Worm (Caenorhabditis elegans) whole organism, young adult: Measurements from ENCODE around the gene C50D2.2.

Experiments
- B0261.1 ChIP-seq: sonication (generic microtip); optimal IDR thresholded peaks from 2 replicates; lab custom pipeline; 2016; ENCODE audit warnings: mild to moderate bottlenecking, missing genetic modification characterization, moderate library complexity, missing compliant biosample characterization
- B0336.3 ChIP-seq: fragments of 200-800 bp; sonication (Bioruptor generic); IDR thresholded peaks from 2 replicates; pipeline ENCODE4 v1.3.6; 2022; ENCODE audit warnings: missing genetic modification characterization, missing compliant biosample characterization
- F23B12.7 ChIP-seq: sonication (generic microtip); optimal IDR thresholded peaks from 2 replicates; lab custom pipeline; 2017; ENCODE audit warnings: missing genetic modification characterization, mild to moderate bottlenecking, missing compliant biosample characterization, antibody characterized with exemption, moderate library complexity; ENCODE audit not compliant: insufficient read depth
- F57C9.4 ChIP-seq: sonication (generic microtip); optimal IDR thresholded peaks from 2 replicates; lab custom pipeline; 2017; ENCODE audit warnings: mild to moderate bottlenecking, missing genetic modification characterization, missing compliant biosample characterization
- T07F8.4 ChIP-seq: sonication (generic microtip); optimal IDR thresholded peaks from 2 replicates; lab custom pipeline; 2016; ENCODE audit warnings: mild to moderate bottlenecking, missing genetic modification characterization, moderate library complexity, missing compliant biosample characterization
- Y53G8AR.9 ChIP-seq: fragments of 200-800 bp; sonication (Bioruptor generic); conservative IDR thresholded peaks from 2 replicates; pipeline ENCODE4 v1.3.6; 2022; ENCODE audit warnings: missing genetic modification reagents, missing genetic modification characterization, missing compliant biosample characterization
- Y67H2A.10 ChIP-seq: fragments of 200-800 bp; sonication (Bioruptor generic); conservative IDR thresholded peaks from 2 replicates; pipeline ENCODE4 v1.3.6; 2022; ENCODE audit warnings: missing genetic modification reagents, missing genetic modification characterization, missing compliant biosample characterization
- atf-7 ChIP-seq: sonication (generic microtip); optimal IDR thresholded peaks from 2 replicates; lab custom pipeline; 2017; ENCODE audit warnings: mild to moderate bottlenecking, missing genetic modification characterization, missing compliant biosample characterization
- attf-5 ChIP-seq: fragments of 200-800 bp; sonication (Bioruptor generic); optimal IDR thresholded peaks from 2 replicates; lab custom pipeline; 2018; ENCODE audit warnings: mild to moderate bottlenecking, missing genetic modification characterization, missing compliant biosample characterization
- ccch-3 ChIP-seq: fragments of 200-800 bp; sonication (Bioruptor generic); optimal IDR thresholded peaks from 2 replicates; lab custom pipeline; 2018; ENCODE audit warnings: mild to moderate bottlenecking, missing genetic modification characterization, missing compliant biosample characterization
- ceh-100 ChIP-seq: fragments of 200-800 bp; sonication (Bioruptor generic); IDR thresholded peaks from 2 replicates; pipeline ENCODE4 v1.3.6; 2022; ENCODE audit warnings: missing genetic modification reagents, missing genetic modification characterization, missing compliant biosample characterization
- ceh-58 ChIP-seq: fragments of 200-800 bp; sonication (Bioruptor generic); IDR thresholded peaks from 2 replicates; pipeline ENCODE4 v1.3.6; 2022; ENCODE audit warnings: missing genetic modification characterization, missing compliant biosample characterization
- egl-44 ChIP-seq: fragments of 200-800 bp; sonication (Bioruptor generic); IDR thresholded peaks from 2 replicates; pipeline ENCODE4 v1.3.6; 2022; ENCODE audit warnings: missing genetic modification reagents, missing genetic modification characterization, missing compliant biosample characterization
- egrh-3 ChIP-seq: fragments of 200-800 bp; sonication (Bioruptor generic); IDR thresholded peaks from 2 replicates; pipeline ENCODE4 v1.3.6; 2022; ENCODE audit warnings: missing genetic modification reagents, missing genetic modification characterization, missing compliant biosample characterization
- him-1 ChIP-seq: sonication (generic microtip); optimal IDR thresholded peaks from 2 replicates; lab custom pipeline; 2016; ENCODE audit warnings: missing genotype, missing genetic modification reagents, missing genetic modification characterization, missing compliant biosample characterization
- lin-26 ChIP-seq: fragments of 200-800 bp; sonication (Bioruptor generic); IDR thresholded peaks from 2 replicates; pipeline ENCODE4 v1.3.6; 2022; ENCODE audit warnings: missing genetic modification reagents, missing genetic modification characterization, missing compliant biosample characterization
- lin-35 ChIP-seq, 3 experiments: fragments of 150-350 bp in 2 of 3; sonication (generic microtip) in 1 of 3; optimal IDR thresholded peaks; 2 replicates each; lab custom pipeline; 2014 to 2018; ENCODE audit warnings: missing biosample characterization in 3 of 3, missing genetic modification characterization in 3 of 3, missing genetic modification reagents in 3 of 3
- lin-40 ChIP-seq: sonication (generic microtip); optimal IDR thresholded peaks from 2 replicates; lab custom pipeline; 2016; ENCODE audit warnings: missing genetic modification characterization, mild to moderate bottlenecking, missing compliant biosample characterization, missing genotype, missing genetic modification reagents
- lin-54 ChIP-seq: fragments of 200-800 bp; sonication (Bioruptor generic); optimal IDR thresholded peaks from 2 replicates; lab custom pipeline; 2018; ENCODE audit warnings: mild to moderate bottlenecking, missing genetic modification characterization, missing compliant biosample characterization
- lir-1 ChIP-seq: fragments of 200-800 bp; sonication (Bioruptor generic); conservative IDR thresholded peaks from 2 replicates; pipeline ENCODE4 v1.3.6; 2022; ENCODE audit warnings: missing genetic modification reagents, missing genetic modification characterization, missing compliant biosample characterization
- lsl-1 ChIP-seq: fragments of 200-800 bp; sonication (Bioruptor generic); optimal IDR thresholded peaks from 2 replicates; lab custom pipeline; 2018; ENCODE audit warnings: mild to moderate bottlenecking, missing genetic modification characterization, moderate library complexity, missing compliant biosample characterization
- lsy-27 ChIP-seq: sonication (generic microtip); optimal IDR thresholded peaks from 2 replicates; lab custom pipeline; 2017; ENCODE audit warnings: missing genetic modification characterization, mild to moderate bottlenecking, missing compliant biosample characterization, antibody characterized with exemption, missing genotype, borderline replicate concordance; ENCODE audit not compliant: insufficient read depth
- madf-8 ChIP-seq: fragments of 200-800 bp; sonication (Bioruptor generic); conservative IDR thresholded peaks from 2 replicates; pipeline ENCODE4 v1.3.6; 2022; ENCODE audit warnings: missing genetic modification reagents, missing genetic modification characterization, missing compliant biosample characterization
- mel-28 ChIP-seq: sonication (generic microtip); optimal IDR thresholded peaks from 2 replicates; lab custom pipeline; 2016; ENCODE audit warnings: borderline replicate concordance, mild to moderate bottlenecking, missing genetic modification characterization, missing compliant biosample characterization
- mxl-1 ChIP-seq: sonication (generic microtip); optimal IDR thresholded peaks from 2 replicates; lab custom pipeline; 2016; ENCODE audit warnings: missing genetic modification characterization, missing compliant biosample characterization
- nfyb-1 ChIP-seq: fragments of 200-800 bp; sonication (Bioruptor generic); IDR thresholded peaks from 2 replicates; pipeline ENCODE4 v1.3.6; 2022; ENCODE audit warnings: missing genetic modification reagents, missing genetic modification characterization, missing compliant biosample characterization
- nhr-179 ChIP-seq: sonication (generic microtip); optimal IDR thresholded peaks from 2 replicates; lab custom pipeline; 2016; ENCODE audit warnings: mild to moderate bottlenecking, missing genetic modification characterization, missing compliant biosample characterization
- nhr-80 ChIP-seq: sonication (generic microtip); optimal IDR thresholded peaks from 2 replicates; lab custom pipeline; 2016; ENCODE audit warnings: missing genetic modification characterization, missing compliant biosample characterization
- nhr-90 ChIP-seq: sonication (generic microtip); optimal IDR thresholded peaks from 2 replicates; lab custom pipeline; 2016; ENCODE audit warnings: missing genotype, mild to moderate bottlenecking, missing genetic modification characterization, missing compliant biosample characterization
- repo-1 ChIP-seq: sonication (generic microtip); optimal IDR thresholded peaks from 2 replicates; lab custom pipeline; 2017; ENCODE audit warnings: mild to moderate bottlenecking, missing genetic modification characterization, missing compliant biosample characterization
- snpc-1.3 ChIP-seq: sonication (generic microtip); optimal IDR thresholded peaks from 2 replicates; lab custom pipeline; 2017; ENCODE audit warnings: missing genetic modification characterization, mild to moderate bottlenecking, missing compliant biosample characterization, antibody characterized with exemption, moderate library complexity, missing genotype, missing genetic modification reagents; ENCODE audit not compliant: insufficient read depth
- tbp1 ChIP-seq: fragments of 200-800 bp; sonication (Bioruptor generic); optimal IDR thresholded peaks from 2 replicates; lab custom pipeline; 2018; ENCODE audit warnings: mild to moderate bottlenecking, missing genetic modification characterization, missing compliant biosample characterization
- tbx-9 ChIP-seq: sonication (generic microtip); optimal IDR thresholded peaks from 2 replicates; lab custom pipeline; 2016; ENCODE audit warnings: borderline replicate concordance, missing genetic modification characterization, inconsistent platforms, missing compliant biosample characterization
- tlf-1 ChIP-seq: fragments of 200-800 bp; sonication (Bioruptor generic); optimal IDR thresholded peaks from 2 replicates; lab custom pipeline; 2018; ENCODE audit warnings: mild to moderate bottlenecking, missing genetic modification characterization, missing compliant biosample characterization
- unc-62 ChIP-seq: fragments of 150-350 bp; optimal IDR thresholded peaks from 2 replicates; lab custom pipeline; 2014; ENCODE audit warnings: missing biosample characterization, missing genetic modification reagents, missing genetic modification characterization
- ztf-25 ChIP-seq: fragments of 200-800 bp; sonication (Bioruptor generic); IDR thresholded peaks from 2 replicates; pipeline ENCODE4 v1.3.6; 2022; ENCODE audit warnings: missing genetic modification reagents, missing genetic modification characterization, missing compliant biosample characterization
- ztf-26 ChIP-seq: sonication (generic microtip); optimal IDR thresholded peaks from 2 replicates; lab custom pipeline; 2017; ENCODE audit warnings: missing genetic modification characterization, missing compliant biosample characterization
- ztf-3 ChIP-seq: fragments of 200-800 bp; sonication (Bioruptor generic); optimal IDR thresholded peaks from 2 replicates; lab custom pipeline; 2018; ENCODE audit warnings: mild to moderate bottlenecking, missing genetic modification characterization, missing compliant biosample characterization

The C50D2.2 gene

DNA sequence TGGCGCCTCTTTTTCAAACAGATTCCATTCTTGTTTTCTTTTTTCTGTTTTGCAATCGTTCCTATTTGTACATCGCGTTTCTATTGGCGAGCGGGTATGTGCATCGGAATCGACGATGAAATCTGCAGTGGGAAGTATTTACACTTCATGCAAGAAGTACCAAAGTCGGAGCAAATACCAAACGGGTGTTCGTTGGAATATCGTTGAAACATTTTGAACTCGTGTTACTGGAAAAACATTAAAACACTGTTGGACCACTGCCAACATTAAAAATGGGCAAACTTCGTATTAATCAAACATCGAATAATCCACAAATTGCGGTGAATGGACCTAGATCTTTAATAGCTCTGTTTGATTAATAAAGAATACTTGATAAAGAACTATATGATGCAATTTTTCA is 29.8 kb upstream of the C50D2.2 start, which contains the start of gene C23H3.9 (continued):
- TF ChIP-seq tlf-1 (GFP tag; lab: Kevin White, UChicago), result no peak

DNA sequence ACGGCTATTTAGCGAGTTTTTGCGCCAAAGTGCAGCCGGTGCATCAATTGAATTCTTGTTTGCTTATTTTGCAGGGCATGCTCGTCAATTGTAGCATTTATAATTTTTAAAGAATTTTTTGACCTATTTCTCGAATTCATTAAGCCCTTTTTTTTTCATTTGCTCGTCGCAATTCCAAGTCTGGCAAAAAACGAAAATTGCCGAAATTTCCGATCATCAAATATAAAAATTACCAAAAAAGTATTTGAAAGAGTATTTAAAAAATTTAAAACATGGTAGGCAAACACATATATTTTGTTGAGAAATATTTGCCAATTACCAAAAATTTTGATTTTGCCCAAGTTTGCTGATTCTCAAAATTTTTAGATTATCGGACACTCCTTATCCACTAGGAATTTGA is 24.8 kb upstream of the C50D2.2 start, which contains the start of gene C50D2.6:
TSS of gene C50D2.6 (plus strand) at position 301 of the 400 bp plus-strand sequence.
- TF ChIP-seq F23B12.7, result no peak
- TF ChIP-seq nhr-80 (tag; lab: Kevin White, UChicago), result no peak
- TF ChIP-seq lsy-27 (tag; lab: Kevin White, UChicago), result no peak
- TF ChIP-seq ztf-25 (GFP tag; lab: Robert Waterston, UW), result no peak
- TF ChIP-seq snpc-1.3 (tag; lab: Kevin White, UChicago), result no peak

DNA sequence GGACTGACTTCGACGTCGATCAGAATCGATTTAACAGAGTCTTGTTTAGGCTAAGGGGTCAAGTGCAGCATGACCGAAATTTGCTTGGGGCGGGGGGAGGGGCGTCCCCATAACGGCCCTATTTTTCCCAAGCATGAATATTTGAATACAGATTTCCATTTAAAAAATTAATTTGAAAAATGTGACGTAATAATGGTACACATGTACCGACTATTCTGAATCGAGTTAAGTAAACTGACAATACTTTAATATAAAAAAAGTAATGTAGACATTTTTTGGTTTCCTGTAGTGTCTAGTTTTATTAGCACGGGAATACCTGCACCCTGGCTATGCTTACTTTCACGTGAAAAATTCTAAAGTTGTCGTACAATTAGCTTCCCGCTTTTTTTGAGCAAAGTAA is 22.2 kb upstream of the C50D2.2 start:
- no peak for TF ChIP-seq lin-54 (GFP tag; lab: Kevin White, UChicago)
- no peak for TF ChIP-seq snpc-1.3 (tag; lab: Kevin White, UChicago)
- no peak for TF ChIP-seq lin-40 (tag; lab: Kevin White, UChicago)
- no peak for TF ChIP-seq mxl-1 (tag; lab: Kevin White, UChicago)
- TF ChIP-seq F57C9.4 (tag; lab: Kevin White, UChicago), result no peak
- no peak for TF ChIP-seq ztf-26
- TF ChIP-seq nfyb-1 (GFP tag; lab: Robert Waterston, UW), result no peak
- TF ChIP-seq madf-8 (GFP tag; lab: Robert Waterston, UW), result no peak
- no peak for TF ChIP-seq ccch-3
- TF ChIP-seq nhr-179, result no peak
- no peak for TF ChIP-seq attf-5 (GFP tag; lab: Kevin White, UChicago)
- no peak for TF ChIP-seq egl-44 (GFP tag; lab: Robert Waterston, UW)
- no peak for TF ChIP-seq tbx-9 (tag; lab: Kevin White, UChicago)
- no peak for TF ChIP-seq ceh-100
- no peak for TF ChIP-seq repo-1 (tag; lab: Kevin White, UChicago)
- TF ChIP-seq lsl-1 (GFP tag; lab: Kevin White, UChicago), result no peak
- no peak for TF ChIP-seq B0261.1
- no peak for TF ChIP-seq nhr-90 (tag; lab: Kevin White, UChicago)

- TF ChIP-seq Y53G8AR.9 (GFP tag; lab: Robert Waterston, UW), result no peak
- TF ChIP-seq ztf-26, result no peak
- no peak for TF ChIP-seq B0336.3
- TF ChIP-seq nhr-179, result no peak
- TF ChIP-seq him-1 (tag; lab: Kevin White, UChicago), result peak; percentile 95
- TF ChIP-seq ztf-3 (GFP tag; lab: Kevin White, UChicago), result no peak
- no peak for TF ChIP-seq lin-35 (GFP tag; optimal IDR thresholded peaks at IDR 0.05; lab: Kevin White, UChicago)
- TF ChIP-seq, all 124 proteins: peak for 1
Observed at ce11 chrII:87937-88336, 21.0 kb upstream of the C50D2.2 start.

DNA sequence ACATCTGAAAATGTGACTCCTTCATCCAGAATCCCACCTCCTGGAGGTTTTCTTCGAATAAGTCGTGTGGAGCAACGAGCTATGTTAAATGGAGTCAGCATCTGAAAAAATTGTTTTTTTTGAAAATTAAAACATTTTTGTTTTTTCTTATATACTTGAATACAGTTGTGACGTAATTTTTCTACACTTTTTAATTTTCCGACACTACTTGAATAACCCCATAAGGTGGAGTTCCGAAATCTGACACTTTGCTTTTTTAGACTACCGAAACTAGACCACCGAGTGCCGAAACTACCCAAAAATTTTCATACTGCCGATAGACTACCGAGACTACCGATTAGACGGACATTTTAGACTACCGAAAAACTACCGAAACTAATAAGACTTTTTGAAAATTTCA is 17.5 kb upstream of the C50D2.2 start, which contains the start of gene mcat-1:
TSS of gene mcat-1 (minus strand) at position 101 of the 400 bp plus-strand sequence.
- TF ChIP-seq mel-28, result no peak
- TF ChIP-seq ceh-58, result no peak
- no peak for TF ChIP-seq T07F8.4 (tag; lab: Kevin White, UChicago)
- TF ChIP-seq atf-7 (tag; lab: Kevin White, UChicago), result no peak
- TF ChIP-seq egrh-3 (GFP tag; lab: Robert Waterston, UW), result no peak
- TF ChIP-seq lsl-1 (GFP tag; lab: Kevin White, UChicago), result no peak
- no peak for TF ChIP-seq Y67H2A.10 (GFP tag; lab: Robert Waterston, UW)
- TF ChIP-seq tbx-9 (tag; lab: Kevin White, UChicago), result no peak
- no peak for TF ChIP-seq lir-1
- TF ChIP-seq repo-1 (tag; lab: Kevin White, UChicago), result no peak
- TF ChIP-seq mxl-1 (tag; lab: Kevin White, UChicago), result no peak
- no peak for TF ChIP-seq lin-26 (GFP tag; lab: Robert Waterston, UW)
- no peak for TF ChIP-seq unc-62 (GFP tag; lab: Kevin White, UChicago)
- no peak for TF ChIP-seq tbp1 (GFP tag; lab: Kevin White, UChicago)
